Worm (Caenorhabditis elegans) whole organism, L1 larva: ENCODE results near the gene C09B9.7.

Experiments
- aly-2 ChIP-seq: fragments of 150-350 bp; optimal IDR thresholded peaks from 2 replicates; lab custom pipeline; 2014; ENCODE audit warnings: missing biosample characterization, missing genetic modification characterization
- blmp-1 ChIP-seq: fragments of 150-350 bp; optimal IDR thresholded peaks from 2 replicates; lab custom pipeline; 2014; ENCODE audit warnings: missing biosample characterization, missing genetic modification characterization
- elt-3 ChIP-seq, 6 experiments: fragments of 150-350 bp in 1 of 6; sonication (generic microtip); optimal IDR thresholded peaks; 2 replicates each; lab custom pipeline; 2017 to 2018; ENCODE audit warnings: missing biosample characterization in 6 of 6, missing genetic modification characterization in 6 of 6, inconsistent platforms in 1 of 6
- fkh-8 ChIP-seq: sonication (generic microtip); optimal IDR thresholded peaks from 2 replicates; lab custom pipeline; 2016; ENCODE audit warnings: mild to moderate bottlenecking, missing genetic modification characterization, missing compliant biosample characterization
- lin-13 ChIP-seq: fragments of 150-350 bp; optimal IDR thresholded peaks from 2 replicates; lab custom pipeline; 2014; ENCODE audit warnings: missing biosample characterization, missing genetic modification reagents, missing genetic modification characterization
- lin-35 ChIP-seq, 2 experiments: fragments of 150-350 bp; optimal IDR thresholded peaks; 2 replicates each; lab custom pipeline; 2014; ENCODE audit warnings: missing biosample characterization in 2 of 2, missing genetic modification characterization in 2 of 2, missing genetic modification reagents in 2 of 2
- nhr-12 ChIP-seq: sonication (generic microtip); optimal IDR thresholded peaks from 2 replicates; lab custom pipeline; 2017; ENCODE audit warnings: missing biosample characterization, missing genetic modification characterization
- nhr-28 ChIP-seq: fragments of 150-350 bp; optimal IDR thresholded peaks from 2 replicates; lab custom pipeline; 2014; ENCODE audit warnings: missing biosample characterization, missing genetic modification characterization
- nhr-47 ChIP-seq: sonication (generic microtip); optimal IDR thresholded peaks from 2 replicates; lab custom pipeline; 2016; ENCODE audit warnings: mild to moderate bottlenecking, missing genetic modification characterization, moderate library complexity, missing compliant biosample characterization
- nhr-71 ChIP-seq: sonication (generic microtip); optimal IDR thresholded peaks from 2 replicates; lab custom pipeline; 2016; ENCODE audit warnings: mild to moderate bottlenecking, missing genetic modification characterization, moderate library complexity, missing compliant biosample characterization
- unc-130 ChIP-seq: fragments of 150-350 bp; optimal IDR thresholded peaks from 2 replicates; lab custom pipeline; 2017; ENCODE audit warnings: missing biosample characterization, missing genetic modification characterization, inconsistent platforms
- zag-1 ChIP-seq: fragments of 150-350 bp; optimal IDR thresholded peaks from 2 replicates; lab custom pipeline; 2014; ENCODE audit warnings: missing biosample characterization, missing genetic modification characterization

DNA sequence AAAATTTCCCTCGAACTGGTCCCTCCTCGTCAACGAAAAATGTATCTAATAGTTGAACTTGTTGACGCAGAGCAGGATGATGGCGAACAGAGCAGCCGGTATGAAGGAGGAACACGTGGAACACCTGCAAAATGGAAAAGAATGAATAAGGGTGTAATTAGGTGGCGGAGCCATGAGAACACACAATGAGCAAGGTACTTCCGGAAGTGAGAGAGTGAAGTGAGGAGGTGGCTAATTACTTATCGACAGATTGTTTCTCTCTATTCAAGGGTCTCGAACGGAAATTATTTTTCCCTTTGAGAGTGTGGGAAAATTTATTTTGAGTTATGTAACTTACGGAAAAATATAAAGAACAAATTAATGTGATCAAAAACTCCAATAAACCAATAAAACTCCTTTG lies 32.6 kb upstream of the C09B9.7 start:
- TF ChIP-seq lin-13 (GFP tag; lab: Kevin White, UChicago) (no peak), lin-35 (GFP tag; optimal IDR thresholded peaks at IDR 0.05; lab: Kevin White, UChicago) (no peak), nhr-12 (tag; lab: Kevin White, UChicago) (no peak), elt-3 (tag; optimal IDR thresholded peaks at IDR 0.05; lab: Kevin White, UChicago) (no peak), nhr-28 (no peak), blmp-1 (tag; lab: Kevin White, UChicago) (no peak), nhr-47 (tag; lab: Kevin White, UChicago) (no peak), zag-1 (tag; lab: Kevin White, UChicago) (no peak), aly-2 (tag; lab: Kevin White, UChicago) (no peak), unc-130 (tag; lab: Kevin White, UChicago) (no peak), fkh-8 (tag; lab: Kevin White, UChicago) (no peak), nhr-71 (tag; lab: Kevin White, UChicago) (no peak)
